Fruit fly (Drosophila melanogaster) whole organism, pupa: ENCODE measurements around the gene CG4036.

Experiments
- CG10348 ChIP-seq: fragments of 200-800 bp; sonication (Bioruptor generic); IDR thresholded peaks from 2 replicates; pipeline ENCODE4 v1.3.6; 2022; ENCODE audit warnings: missing biosample characterization, missing genetic modification characterization
- CG12605 ChIP-seq: fragments of 200-800 bp; sonication (Bioruptor generic); IDR thresholded peaks from 2 replicates; pipeline ENCODE4 v1.3.6; 2022; ENCODE audit warnings: missing biosample characterization, missing genetic modification characterization
- CG13204 ChIP-seq: fragments of 200-800 bp; sonication (Bioruptor generic); optimal IDR thresholded peaks from 2 replicates; lab custom pipeline; 2018; ENCODE audit warnings: missing biosample characterization, mild to moderate bottlenecking, missing genetic modification characterization, moderate library complexity
- CG14655 ChIP-seq: fragments of 200-800 bp; sonication (Bioruptor generic); optimal IDR thresholded peaks from 3 replicates; lab custom pipeline; 2017; ENCODE audit warnings: mild to moderate bottlenecking, missing biosample characterization, missing genetic modification reagents, missing genetic modification characterization
- CG15710 ChIP-seq: fragments of 200-800 bp; sonication (Bioruptor generic); optimal IDR thresholded peaks from 2 replicates; lab custom pipeline; 2018; ENCODE audit warnings: missing biosample characterization, mild to moderate bottlenecking, missing genetic modification characterization, moderate library complexity
- CG17806 ChIP-seq: fragments of 200-800 bp; sonication (Bioruptor generic); optimal IDR thresholded peaks from 2 replicates; lab custom pipeline; 2018; ENCODE audit warnings: missing biosample characterization, mild to moderate bottlenecking, missing genetic modification characterization, moderate library complexity
- CG32121 ChIP-seq: fragments of 200-800 bp; sonication (Bioruptor generic); IDR thresholded peaks from 2 replicates; pipeline ENCODE4 v1.3.6; 2022; ENCODE audit warnings: missing biosample characterization, missing genetic modification characterization
- CG34367 ChIP-seq: fragments of 200-800 bp; sonication (Bioruptor generic); optimal IDR thresholded peaks from 2 replicates; lab custom pipeline; 2018; ENCODE audit warnings: missing biosample characterization, mild to moderate bottlenecking, missing genetic modification characterization
- CG4496 ChIP-seq: fragments of 200-800 bp; sonication (Bioruptor generic); IDR thresholded peaks from 3 replicates; pipeline ENCODE4 v1.3.6; 2022; ENCODE audit warnings: missing biosample characterization, missing genetic modification characterization
- CG8159 ChIP-seq: fragments of 200-800 bp; sonication (Bioruptor generic); optimal IDR thresholded peaks from 3 replicates; lab custom pipeline; 2018; ENCODE audit warnings: missing biosample characterization, mild to moderate bottlenecking, missing genetic modification characterization, moderate library complexity
- CG8301 ChIP-seq: fragments of 200-800 bp; sonication (Bioruptor generic); optimal IDR thresholded peaks from 2 replicates; lab custom pipeline; 2018; ENCODE audit warnings: missing biosample characterization, mild to moderate bottlenecking, missing genetic modification characterization
- CG9948 ChIP-seq: fragments of 200-800 bp; sonication (Bioruptor generic); optimal IDR thresholded peaks from 2 replicates; lab custom pipeline; 2018; ENCODE audit warnings: missing biosample characterization, mild to moderate bottlenecking, missing genetic modification characterization, moderate library complexity
- D1 ChIP-seq: fragments of 200-800 bp; sonication (Bioruptor generic); optimal IDR thresholded peaks from 2 replicates; lab custom pipeline; 2018; ENCODE audit warnings: missing biosample characterization, mild to moderate bottlenecking, missing genetic modification characterization, moderate library complexity
- EcR ChIP-seq: fragments of 200-800 bp; sonication (Bioruptor generic); optimal IDR thresholded peaks from 3 replicates; lab custom pipeline; 2019; ENCODE audit warnings: missing biosample characterization, missing genetic modification characterization, mild to moderate bottlenecking, moderate library complexity, missing genetic modification reagents
- Ets98B ChIP-seq: fragments of 200-800 bp; sonication (Bioruptor generic); IDR thresholded peaks from 2 replicates; pipeline ENCODE4 v1.3.6; 2022; ENCODE audit warnings: missing biosample characterization, missing genetic modification characterization
- Pif1A ChIP-seq: fragments of 200-800 bp; sonication (Bioruptor generic); optimal IDR thresholded peaks from 3 replicates; lab custom pipeline; 2016; ENCODE audit warnings: missing biosample characterization, missing genetic modification characterization
- Pif1B ChIP-seq: fragments of 200-800 bp; sonication (Bioruptor generic); optimal IDR thresholded peaks from 3 replicates; lab custom pipeline; 2016; ENCODE audit warnings: missing biosample characterization, missing genetic modification characterization
- Snoo ChIP-seq: fragments of 200-800 bp; sonication (Bioruptor generic); optimal IDR thresholded peaks from 3 replicates; lab custom pipeline; 2017; ENCODE audit warnings: missing biosample characterization, mild to moderate bottlenecking, missing genetic modification characterization, inconsistent platforms
- fd96Ca ChIP-seq: fragments of 200-800 bp; sonication (Bioruptor generic); IDR thresholded peaks from 3 replicates; pipeline ENCODE4 v1.3.6; 2022; ENCODE audit warnings: missing biosample characterization, missing genetic modification characterization
- gl ChIP-seq: fragments of 200-800 bp; sonication (Bioruptor generic); optimal IDR thresholded peaks from 2 replicates; lab custom pipeline; 2018; ENCODE audit warnings: missing biosample characterization, mild to moderate bottlenecking, missing genetic modification characterization
- rn ChIP-seq: fragments of 200-800 bp; sonication (Bioruptor generic); IDR thresholded peaks from 2 replicates; pipeline ENCODE4 v1.3.6; 2022; ENCODE audit warnings: missing biosample characterization, missing genetic modification characterization

Gene CG4036

dm6 chr2L:9757990-9758814 lies 32.5 kb upstream of the CG4036 start, which contains the start of gene zf30C:
Gene zf30C, plus strand, starts transcription at chr2L:9758342.
- TF ChIP-seq CG8159 (tag; lab: Kevin White, UChicago) (peak; percentile 73), CG4496 (GFP tag; lab: Robert Waterston, UW) (peak; percentile 89), CG15710 (tag; lab: Kevin White, UChicago) (peak; percentile 51), Pif1A (GFP tag; lab: Kevin White, UChicago) (peak; percentile 94), CG13204 (GFP tag; lab: Kevin White, UChicago) (no peak), CG10348 (GFP tag; lab: Robert Waterston, UW) (peak; percentile 64; the same call in 1 of the 2 replicates), Ets98B (GFP tag; lab: Robert Waterston, UW) (peak; percentile 90), CG9948 (peak; percentile 62), fd96Ca (GFP tag; lab: Robert Waterston, UW) (peak; percentile 89), CG12605 (GFP tag; lab: Robert Waterston, UW) (peak; percentile 73; the same call in 1 of the 2 replicates), CG34367 (tag; lab: Kevin White, UChicago) (peak; percentile 56), CG17806 (peak; percentile 70), Snoo (peak; percentile 78), CG32121 (peak; percentile 82), gl (no peak), Pif1B (peak; percentile 85), rn (GFP tag; lab: Robert Waterston, UW) (peak; percentile 85), D1 (peak; percentile 37), CG8301 (tag; lab: Kevin White, UChicago) (peak; percentile 71), CG14655 (GFP tag; lab: Kevin White, UChicago) (peak; percentile 80), EcR (GFP tag; lab: Kevin White, UChicago) (no peak)
- TF ChIP-seq, all 21 proteins: peak for 18

DNA sequence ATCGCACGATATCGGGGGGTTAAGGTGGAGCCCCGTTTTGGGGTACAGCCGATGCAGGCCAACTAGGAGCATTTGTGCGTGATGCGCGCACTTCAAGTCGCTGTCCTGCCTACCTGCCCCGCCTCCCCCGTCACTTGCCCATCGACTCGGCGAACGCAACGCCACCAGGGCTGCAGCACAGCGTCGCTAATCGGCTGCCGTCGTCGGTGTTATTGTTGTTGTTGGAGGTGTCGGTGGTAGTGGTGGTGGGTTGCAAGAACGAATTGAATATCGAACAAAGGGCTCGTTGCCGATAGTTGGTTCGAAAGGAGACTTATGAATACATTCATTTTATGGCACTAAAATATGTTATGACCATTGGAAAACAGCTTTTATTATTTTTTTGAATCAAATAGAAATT lies 31.8 kb upstream of the CG4036 start:
- TF ChIP-seq CG32121 (peak; percentile 63), CG9948 (no peak), Ets98B (GFP tag; lab: Robert Waterston, UW) (peak; percentile 68), CG15710 (tag; lab: Kevin White, UChicago) (peak; percentile 35), CG8159 (tag; lab: Kevin White, UChicago) (no peak), D1 (no peak), CG12605 (GFP tag; lab: Robert Waterston, UW) (peak; percentile 33; the same call in 1 of the 2 replicates), Pif1A (GFP tag; lab: Kevin White, UChicago) (no peak), CG34367 (tag; lab: Kevin White, UChicago) (no peak), Snoo (peak; percentile 2), EcR (GFP tag; lab: Kevin White, UChicago) (peak; percentile 45), CG10348 (GFP tag; lab: Robert Waterston, UW) (no peak), CG4496 (GFP tag; lab: Robert Waterston, UW) (peak; percentile 51), CG14655 (GFP tag; lab: Kevin White, UChicago) (no peak), CG13204 (GFP tag; lab: Kevin White, UChicago) (no peak), Pif1B (peak; percentile 15), fd96Ca (GFP tag; lab: Robert Waterston, UW) (peak; percentile 87), CG8301 (tag; lab: Kevin White, UChicago) (no peak), rn (GFP tag; lab: Robert Waterston, UW) (peak; percentile 34; the same call in 1 of the 2 replicates), CG17806 (no peak), gl (no peak)

dm6 chr2L:9763212-9763869 lies 27.3 kb upstream of the CG4036 start, which contains the start of the genes Taf11 and und:
Gene Taf11, minus strand, starts transcription at chr2L:9763262.
Gene und, plus strand, starts transcription at chr2L:9763369.
- TF ChIP-seq CG32121 (no peak), EcR (GFP tag; lab: Kevin White, UChicago) (peak; percentile 99)

dm6 chr2L:9766758-9767157 lies 23.9 kb upstream of the CG4036 start, which contains the start of gene CG4017:
Gene CG4017, plus strand, starts transcription at chr2L:9767058.
- TF ChIP-seq CG8301 (tag; lab: Kevin White, UChicago) = no peak
- no peak for TF ChIP-seq gl
- no peak for TF ChIP-seq CG13204 (GFP tag; lab: Kevin White, UChicago)
- TF ChIP-seq CG8159 (tag; lab: Kevin White, UChicago) = no peak
- TF ChIP-seq CG14655 (GFP tag; lab: Kevin White, UChicago) = no peak
- TF ChIP-seq CG32121 = no peak
- TF ChIP-seq CG34367 (tag; lab: Kevin White, UChicago) = no peak
- TF ChIP-seq Pif1B = no peak
- TF ChIP-seq D1 = no peak
- no peak for TF ChIP-seq rn (GFP tag; lab: Robert Waterston, UW)
- TF ChIP-seq Ets98B (GFP tag; lab: Robert Waterston, UW) = no peak

DNA sequence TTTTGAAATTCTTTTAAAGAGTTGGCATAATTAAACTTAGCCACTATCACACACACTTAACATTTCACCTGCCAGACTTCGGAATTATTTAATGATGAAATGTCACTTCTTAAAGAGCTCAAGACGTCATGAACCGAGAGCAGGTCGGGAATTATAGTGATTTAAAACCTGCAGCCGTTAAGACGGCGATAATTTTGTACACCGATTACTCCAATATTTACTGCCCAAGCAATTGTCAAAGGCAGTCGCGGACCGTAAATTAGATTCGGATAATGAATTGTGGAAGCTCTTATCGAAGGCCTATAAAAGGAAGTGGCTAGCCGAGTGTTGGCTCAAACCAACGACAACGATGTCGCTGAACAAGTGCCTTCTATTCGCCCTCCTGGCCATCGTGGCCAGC lies 21.9 kb upstream of the CG4036 start, which contains the start of gene CG17633:
TSS of gene CG17633 (plus strand) at position 326 of the 400 bp plus-strand sequence.
- TF ChIP-seq CG8159 (tag; lab: Kevin White, UChicago) = no peak

dm6 chr2L:9770896-9771295 lies 19.8 kb upstream of the CG4036 start, which contains the start of gene ppk18:
Gene ppk18, minus strand, starts transcription at chr2L:9770996.
- TF ChIP-seq gl (no peak), Snoo (no peak), EcR (GFP tag; lab: Kevin White, UChicago) (no peak), rn (GFP tag; lab: Robert Waterston, UW) (no peak), CG17806 (no peak), CG32121 (no peak), CG34367 (tag; lab: Kevin White, UChicago) (no peak), CG14655 (GFP tag; lab: Kevin White, UChicago) (no peak), Pif1A (GFP tag; lab: Kevin White, UChicago) (no peak), Pif1B (no peak), CG8159 (tag; lab: Kevin White, UChicago) (no peak), CG4496 (GFP tag; lab: Robert Waterston, UW) (no peak), D1 (no peak), Ets98B (GFP tag; lab: Robert Waterston, UW) (no peak), fd96Ca (GFP tag; lab: Robert Waterston, UW) (no peak), CG8301 (tag; lab: Kevin White, UChicago) (no peak), CG9948 (no peak), CG12605 (GFP tag; lab: Robert Waterston, UW) (no peak), CG15710 (tag; lab: Kevin White, UChicago) (no peak), CG13204 (GFP tag; lab: Kevin White, UChicago) (no peak)
